Worm (Caenorhabditis elegans): ENCODE data around the gene Y70C5A.3.

DNA sequence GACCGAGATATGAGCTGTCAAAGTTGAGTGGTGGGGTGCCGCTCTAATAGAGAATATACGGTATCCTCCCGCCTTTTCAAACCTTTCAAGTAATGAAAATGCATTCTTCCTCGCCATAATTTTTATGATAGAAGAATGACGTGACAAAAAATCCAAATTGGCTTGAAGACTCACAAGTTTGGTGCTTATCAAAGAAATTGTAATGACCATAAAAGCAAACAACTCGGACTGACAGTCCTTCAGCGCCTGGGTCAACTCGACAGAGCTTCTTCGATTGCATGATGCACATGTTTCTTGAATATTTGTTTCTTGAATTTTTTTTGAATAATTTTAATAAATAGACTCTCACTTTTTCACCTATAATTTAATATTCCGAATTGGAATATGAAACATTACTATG lies 15.3 kb downstream of the Y70C5A.3 start:
- TF ChIP-seq ceh-13 (GFP tag; optimal IDR thresholded peaks at IDR 0.05): no peak
- TF ChIP-seq flt-1 (GFP tag; IDR thresholded peaks at IDR 0.05): no peak
- TF ChIP-seq tbx-37 (GFP tag; conservative IDR thresholded peaks at IDR 0.05): no peak
- TF ChIP-seq ama-1 (optimal IDR thresholded peaks at IDR 0.05): no peak
- no peak for TF ChIP-seq hmg-4 (GFP tag; optimal IDR thresholded peaks at IDR 0.05)
- no peak for TF ChIP-seq scrt-1 (GFP tag; IDR thresholded peaks at IDR 0.05)
- TF ChIP-seq tbx-11 (GFP tag; IDR thresholded peaks at IDR 0.05): no peak
- TF ChIP-seq pes-1 (GFP tag; IDR thresholded peaks at IDR 0.05): no peak
- TF ChIP-seq aly-1 (tag; optimal IDR thresholded peaks at IDR 0.05): no peak
- TF ChIP-seq B0310.2 (tag; optimal IDR thresholded peaks at IDR 0.05): no peak
- no peak for TF ChIP-seq hmbx-1 (tag; optimal IDR thresholded peaks at IDR 0.05)
- TF ChIP-seq hnd-1 (tag; optimal IDR thresholded peaks at IDR 0.05): no peak

All from whole organism, early embryonic.